Fruit fly (Drosophila melanogaster): Measurements from ENCODE around the gene CG3792.

CG3792 gene

DNA sequence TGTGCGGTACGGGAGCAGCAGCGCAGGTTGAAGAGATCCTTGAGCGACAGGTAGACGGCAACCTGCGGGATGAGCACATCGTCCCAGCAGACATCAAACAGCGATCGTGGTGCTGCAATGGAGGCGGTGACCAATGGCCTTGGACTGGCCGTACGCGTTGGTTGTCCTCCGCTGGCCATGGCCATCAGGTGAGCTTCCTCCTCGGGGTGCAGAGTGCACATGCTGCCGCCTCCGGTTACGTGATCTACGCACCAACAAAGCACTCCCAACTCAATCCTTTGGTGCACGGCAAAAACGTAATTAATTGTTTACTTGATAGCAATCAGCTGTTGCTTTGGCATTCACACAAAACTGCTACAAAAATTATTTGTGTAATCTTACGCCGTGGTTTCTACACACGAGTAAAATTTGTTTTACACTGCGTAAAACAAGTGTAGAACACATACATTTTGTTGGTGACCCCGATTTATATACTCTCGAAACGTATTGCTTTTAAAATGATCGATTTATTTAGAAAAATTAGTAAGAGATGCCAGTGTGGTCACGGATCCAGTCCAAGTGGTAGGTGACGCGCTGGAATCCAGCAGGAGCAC, 27.6 kb upstream of the CG3792 start, which contains the start of gene jet (continued):
- no peak for TF ChIP-seq jing (GFP tag; optimal IDR thresholded peaks at IDR 0.05)
- no peak for TF ChIP-seq Eip74EF (GFP tag; optimal IDR thresholded peaks at IDR 0.05)
- TF ChIP-seq pho (GFP tag; optimal IDR thresholded peaks at IDR 0.05) = no peak
- peak; percentile 51 for TF ChIP-seq pzg (GFP tag; optimal IDR thresholded peaks at IDR 0.05)
- no peak for TF ChIP-seq CG7987 (GFP tag; optimal IDR thresholded peaks at IDR 0.05)
- no peak for TF ChIP-seq CG30020 (tag; optimal IDR thresholded peaks at IDR 0.05)
- TF ChIP-seq sens (GFP tag) = no peak
- TF ChIP-seq nmo (GFP tag; optimal IDR thresholded peaks at IDR 0.05) = peak; percentile 9
- peak; percentile 55; the same call in 1 of the 3 replicates for TF ChIP-seq HLH4C (GFP tag; IDR thresholded peaks at IDR 0.05; ENCODE audit: partially characterized antibody)
- TF ChIP-seq wdn (GFP tag; IDR thresholded peaks at IDR 0.05) = no peak
- TF ChIP-seq vnd (GFP tag; IDR thresholded peaks at IDR 0.05; ENCODE audit: partially characterized antibody) = peak; percentile 43; the same call in 1 of the 3 replicates
- TF ChIP-seq CG3726 (GFP tag; IDR thresholded peaks at IDR 0.05) = no peak
- no peak for TF ChIP-seq bab2 (GFP tag; optimal IDR thresholded peaks at IDR 0.05)
- TF ChIP-seq CG7556 (GFP tag; optimal IDR thresholded peaks at IDR 0.05) = no peak
- no peak for TF ChIP-seq disco-r (GFP tag; optimal IDR thresholded peaks at IDR 0.05)
- no peak for TF ChIP-seq ci (GFP tag; IDR thresholded peaks at IDR 0.05)
- no peak for TF ChIP-seq CG12769 (tag; optimal IDR thresholded peaks at IDR 0.05)
- TF ChIP-seq D19A (tag; optimal IDR thresholded peaks at IDR 0.05) = no peak
- no peak for TF ChIP-seq ab (GFP tag; optimal IDR thresholded peaks at IDR 0.05)
- no peak for TF ChIP-seq Nf-YB (GFP tag; optimal IDR thresholded peaks at IDR 0.05)
- no peak for TF ChIP-seq lilli (GFP tag; optimal IDR thresholded peaks at IDR 0.05)
- TF ChIP-seq CkIIα-i1 (GFP tag; IDR thresholded peaks at IDR 0.05) = no peak
- TF ChIP-seq B-H2 (GFP tag; optimal IDR thresholded peaks at IDR 0.05) = no peak
- TF ChIP-seq Doc3 (GFP tag; IDR thresholded peaks at IDR 0.05; ENCODE audit: partially characterized antibody) = no peak
- no peak for TF ChIP-seq CG43689 (GFP tag; IDR thresholded peaks at IDR 0.05)
- no peak for TF ChIP-seq CG32532 (GFP tag; IDR thresholded peaks at IDR 0.05)
- TF ChIP-seq CG6765 (GFP tag; optimal IDR thresholded peaks at IDR 0.05) = no peak
- TF ChIP-seq H15 (GFP tag; IDR thresholded peaks at IDR 0.05) = no peak
- peak; percentile 2 for TF ChIP-seq YL-1 (GFP tag; optimal IDR thresholded peaks at IDR 0.05)
- TF ChIP-seq CG2120 (GFP tag; optimal IDR thresholded peaks at IDR 0.05) = no peak
- no peak for TF ChIP-seq CG12104 (GFP tag; optimal IDR thresholded peaks at IDR 0.05)
- no peak for TF ChIP-seq Max (GFP tag; optimal IDR thresholded peaks at IDR 0.05)
- no peak for TF ChIP-seq CG11247 (GFP tag; IDR thresholded peaks at IDR 0.05)
- peak; percentile 27; the same call in 1 of the 3 replicates for TF ChIP-seq CG14860 (GFP tag; IDR thresholded peaks at IDR 0.05; ENCODE audit: partially characterized antibody)
- TF ChIP-seq fd102C (GFP tag; optimal IDR thresholded peaks at IDR 0.05) = no peak
- TF ChIP-seq mld (GFP tag; IDR thresholded peaks at IDR 0.05; ENCODE audit: partially characterized antibody) = no peak
- TF ChIP-seq wek (GFP tag; optimal IDR thresholded peaks at IDR 0.05) = no peak
- TF ChIP-seq toy (GFP tag; IDR thresholded peaks at IDR 0.05) = no peak
- no peak for TF ChIP-seq CG16779 (GFP tag; IDR thresholded peaks at IDR 0.05)
- TF ChIP-seq Gsc (GFP tag; IDR thresholded peaks at IDR 0.05) = no peak
- no peak for TF ChIP-seq CG6854 (GFP tag; optimal IDR thresholded peaks at IDR 0.05)
- no peak for TF ChIP-seq zfh2 (GFP tag; optimal IDR thresholded peaks at IDR 0.05)
- no peak for TF ChIP-seq CG10267 (tag; optimal IDR thresholded peaks at IDR 0.05)
- TF ChIP-seq BEAF-32 (GFP tag; optimal IDR thresholded peaks at IDR 0.05) = peak; percentile 24
- peak; percentile 78 to 93 for TF ChIP-seq crp (GFP tag; optimal IDR thresholded peaks at IDR 0.05)
- TF ChIP-seq CG9215 (GFP tag; IDR thresholded peaks at IDR 0.05) = no peak
- no peak for TF ChIP-seq sr (GFP tag; IDR thresholded peaks at IDR 0.05)
- TF ChIP-seq hbn (GFP tag; IDR thresholded peaks at IDR 0.05; ENCODE audit: partially characterized antibody) = 0 out of 2 replicates have a peak, but pooled peaks have one; percentile 20
- TF ChIP-seq prd (optimal IDR thresholded peaks at IDR 0.05) = no peak
- TF ChIP-seq prd (GFP tag; IDR thresholded peaks at IDR 0.05) = no peak
